Worm (Caenorhabditis elegans) whole organism, L4 larva: ENCODE results near the gene T28C6.11.

Source experiments
- aly-2 ChIP-seq: sonication (generic microtip); optimal IDR thresholded peaks from 2 replicates; lab custom pipeline; 2018; ENCODE audit warnings: missing biosample characterization, missing genetic modification characterization
- egl-27 ChIP-seq: sonication (generic microtip); optimal IDR thresholded peaks from 3 replicates; lab custom pipeline; 2017; ENCODE audit warnings: missing biosample characterization, missing genetic modification reagents, missing genetic modification characterization
- lin-13 ChIP-seq: fragments of 150-350 bp; optimal IDR thresholded peaks from 2 replicates; lab custom pipeline; 2014; ENCODE audit warnings: missing biosample characterization, missing genetic modification reagents, missing genetic modification characterization
- mdl-1 ChIP-seq, 2 experiments: fragments of 150-350 bp in 1 of 2; sonication (generic microtip) in 1 of 2; optimal IDR thresholded peaks; 2 replicates each; lab custom pipeline; 2014 to 2017; ENCODE audit warnings: missing biosample characterization in 2 of 2, missing genetic modification characterization in 2 of 2

ce11 chrIV:8821147-8821546 is 18.9 kb downstream of the T28C6.11 start, which contains the start of gene T28C6.5:
- no peak for TF ChIP-seq lin-13
- TF ChIP-seq egl-27 (tag; lab: Kevin White, UChicago): no peak
- no peak for TF ChIP-seq aly-2 (tag; lab: Kevin White, UChicago)
- TF ChIP-seq mdl-1 (tag; optimal IDR thresholded peaks at IDR 0.05; lab: Kevin White, UChicago): no peak
